Worm (Caenorhabditis elegans): ENCODE measurements around the gene C23H5.11.

The C23H5.11 gene

ce11 chrIV:2048839-2049238 is 50.8 kb downstream of the C23H5.11 start (continued):
- TF ChIP-seq swsn-7 (tag; optimal IDR thresholded peaks at IDR 0.05) = peak; percentile 85
- TF ChIP-seq nhr-28 (tag; optimal IDR thresholded peaks at IDR 0.05) = no peak
- no peak for TF ChIP-seq pax-3 (tag; optimal IDR thresholded peaks at IDR 0.05)
- peak; percentile 48 to 63 (median 51) for TF ChIP-seq dpl-1 (GFP tag; optimal IDR thresholded peaks at IDR 0.05)
- TF ChIP-seq Y116A8C.19 (tag; optimal IDR thresholded peaks at IDR 0.05; ENCODE audit: borderline replicate concordance) = no peak
- peak; percentile 91 for TF ChIP-seq fkh-10 (GFP tag; optimal IDR thresholded peaks at IDR 0.05)
- no peak for TF ChIP-seq nhr-76 (tag; optimal IDR thresholded peaks at IDR 0.05)
- peak; percentile 81 for TF ChIP-seq mep-1 (tag; optimal IDR thresholded peaks at IDR 0.05)
- peak; percentile 71 for TF ChIP-seq mef-2 (tag; optimal IDR thresholded peaks at IDR 0.05)
- no peak for TF ChIP-seq lin-39 (tag; optimal IDR thresholded peaks at IDR 0.05)
- TF ChIP-seq alr-1 (tag; optimal IDR thresholded peaks at IDR 0.05; ENCODE audit: borderline replicate concordance) = no peak
- TF ChIP-seq C16A3.4 (tag; optimal IDR thresholded peaks at IDR 0.05) = peak; percentile 58
- TF ChIP-seq grh-1 (GFP tag; IDR thresholded peaks at IDR 0.05) = peak; percentile 56; the same call in 1 of the 2 replicates
- TF ChIP-seq snu-23 (GFP tag; optimal IDR thresholded peaks at IDR 0.05) = peak; percentile 93
- TF ChIP-seq lin-14 (GFP tag; optimal IDR thresholded peaks at IDR 0.05) = peak; percentile 97
- TF ChIP-seq mab-9 (GFP tag; IDR thresholded peaks at IDR 0.05) = peak; percentile 50; the same call in 1 of the 2 replicates
- peak; percentile 83 for TF ChIP-seq nhr-20 (tag; optimal IDR thresholded peaks at IDR 0.05)
- TF ChIP-seq tbx-2 (tag; optimal IDR thresholded peaks at IDR 0.05) = peak; percentile 88
- TF ChIP-seq snpc-4 (tag; optimal IDR thresholded peaks at IDR 0.05) = peak; percentile 57
- no peak for TF ChIP-seq hlh-17 (GFP tag; optimal IDR thresholded peaks at IDR 0.05; ENCODE audit: borderline replicate concordance)
- peak; percentile 70 for TF ChIP-seq nhr-77 (tag; optimal IDR thresholded peaks at IDR 0.05)
- peak; percentile 49 for TF ChIP-seq skn-1 (tag; optimal IDR thresholded peaks at IDR 0.05)
- TF ChIP-seq isw-1 (GFP tag; IDR thresholded peaks at IDR 0.05) = peak; percentile 51; the same call in 1 of the 2 replicates
- TF ChIP-seq C04F5.9 (tag; optimal IDR thresholded peaks at IDR 0.05) = peak; percentile 35
- TF ChIP-seq nhr-84 (tag; optimal IDR thresholded peaks at IDR 0.05) = no peak
- TF ChIP-seq F16B12.6 (tag; optimal IDR thresholded peaks at IDR 0.05) = no peak
- TF ChIP-seq unc-30 (tag; optimal IDR thresholded peaks at IDR 0.05) = no peak
- peak in 1 of 2 experiments; percentile 11 for TF ChIP-seq ztf-11 (tag; optimal IDR thresholded peaks at IDR 0.05)
- TF ChIP-seq nhr-85 (tag) = peak; percentile 92
- TF ChIP-seq nhr-11 (tag; optimal IDR thresholded peaks at IDR 0.05) = no peak
- peak; percentile 54 to 88 (median 77) for TF ChIP-seq ceh-82 (tag; optimal IDR thresholded peaks at IDR 0.05)
- peak; percentile 75 for TF ChIP-seq ceh-8 (GFP tag; optimal IDR thresholded peaks at IDR 0.05)
- peak; percentile 26 for TF ChIP-seq ama-1 (optimal IDR thresholded peaks at IDR 0.05)
- no peak for TF ChIP-seq pag-3 (tag; optimal IDR thresholded peaks at IDR 0.05; ENCODE audit: borderline replicate concordance, insufficient read depth)
- no peak for TF ChIP-seq efl-3 (GFP tag; optimal IDR thresholded peaks at IDR 0.05)
- TF ChIP-seq mdl-1 (tag; optimal IDR thresholded peaks at IDR 0.05) = peak in 1 of 2 experiments; percentile 34
- peak; percentile 81 for TF ChIP-seq rnt-1 (tag; optimal IDR thresholded peaks at IDR 0.05)
- peak; percentile 65 for TF ChIP-seq nhr-90 (tag; optimal IDR thresholded peaks at IDR 0.05; ENCODE audit: poor library complexity)
- peak; percentile 47 for TF ChIP-seq fkh-4 (tag; optimal IDR thresholded peaks at IDR 0.05; ENCODE audit: borderline replicate concordance)

Data from whole organism, L1 larva.